Fruit fly (Drosophila melanogaster) whole organism, larva: ENCODE data around the gene CG7963.

Source experiments
- noc ChIP-seq: fragments of 200-800 bp; sonication (Bioruptor generic); optimal IDR thresholded peaks from 3 replicates; lab custom pipeline; 2019; ENCODE audit warnings: missing biosample characterization, mild to moderate bottlenecking, missing genetic modification characterization, moderate library complexity

Gene CG7963

dm6 chr3R:8340675-8341275 lies 21.9 kb upstream of the CG7963 start, which contains the start of the genes COX7A and Arl2:
Gene COX7A (minus strand): TSS chr3R:8341043.
Gene Arl2 (plus strand): TSS chr3R:8341100.
- TF ChIP-seq noc (tag; lab: Kevin White, UChicago): peak; percentile 17

- no peak for TF ChIP-seq noc (tag; lab: Kevin White, UChicago)
Observed at dm6 chr3R:8343251-8343744, 19.3 kb upstream of the CG7963 start, which contains the start of the genes PNKP and COX7AL. Gene PNKP (minus strand): TSS chr3R:8343516. Gene COX7AL (plus strand): TSS chr3R:8343669.

- TF ChIP-seq noc (tag; lab: Kevin White, UChicago): no peak
Observed at dm6 chr3R:8344174-8344573, 18.5 kb upstream of the CG7963 start, which contains the start of gene DppIII. Gene DppIII (plus strand): TSS chr3R:8344400.

- no peak for TF ChIP-seq noc (tag; lab: Kevin White, UChicago)
Observed at dm6 chr3R:8347279-8347678, 15.3 kb upstream of the CG7963 start, which contains the start of gene CG7352. Gene CG7352 (plus strand): TSS chr3R:8347579.

dm6 chr3R:8347835-8348234 lies 14.8 kb upstream of the CG7963 start:
- TF ChIP-seq noc (tag; lab: Kevin White, UChicago): no peak

dm6 chr3R:8349106-8349448 lies 13.5 kb upstream of the CG7963 start:
- TF ChIP-seq noc (tag; lab: Kevin White, UChicago): no peak

- no peak for TF ChIP-seq noc (tag; lab: Kevin White, UChicago)
Observed at dm6 chr3R:8349449-8350115, 13.0 kb upstream of the CG7963 start, which contains the start of gene Atg13. Gene Atg13 (plus strand): TSS chr3R:8349815.

dm6 chr3R:8352961-8353728 lies 9.5 kb upstream of the CG7963 start:
- peak; percentile 48 for TF ChIP-seq noc (tag; lab: Kevin White, UChicago)

dm6 chr3R:8353994-8354393 lies 8.6 kb upstream of the CG7963 start:
- TF ChIP-seq noc (tag; lab: Kevin White, UChicago): no peak

dm6 chr3R:8354458-8354857 lies 8.2 kb upstream of the CG7963 start:
- peak; percentile 23 for TF ChIP-seq noc (tag; lab: Kevin White, UChicago)

- no peak for TF ChIP-seq noc (tag; lab: Kevin White, UChicago)
Observed at dm6 chr3R:8354969-8355368, 7.7 kb upstream of the CG7963 start.

- TF ChIP-seq noc (tag; lab: Kevin White, UChicago): peak; percentile 78
Observed at dm6 chr3R:8355579-8355978, 7.0 kb upstream of the CG7963 start.

- no peak for TF ChIP-seq noc (tag; lab: Kevin White, UChicago)
Observed at dm6 chr3R:8356626-8357290, 5.9 kb upstream of the CG7963 start, which contains the start of gene stck. Gene stck (plus strand): TSS chr3R:8356978.

dm6 chr3R:8357372-8357992 lies 5.1 kb upstream of the CG7963 start:
- TF ChIP-seq noc (tag; lab: Kevin White, UChicago): no peak

- TF ChIP-seq noc (tag; lab: Kevin White, UChicago): no peak
Observed at dm6 chr3R:8358004-8358403, 4.6 kb upstream of the CG7963 start.
